Fruit fly (Drosophila melanogaster) whole organism, prepupa: ENCODE data around the gene TotM.

Experiments
- CG11902 ChIP-seq: fragments of 200-800 bp; sonication (Bioruptor generic); optimal IDR thresholded peaks from 3 replicates; lab custom pipeline; 2016; ENCODE audit warnings: missing biosample characterization, missing genetic modification characterization
- CG16779 ChIP-seq: fragments of 200-800 bp; sonication (Bioruptor generic); optimal IDR thresholded peaks from 3 replicates; lab custom pipeline; 2017; ENCODE audit warnings: missing biosample characterization, mild to moderate bottlenecking, missing genetic modification characterization
- CG32006 ChIP-seq: fragments of 200-800 bp; sonication (Bioruptor generic); optimal IDR thresholded peaks from 3 replicates; lab custom pipeline; 2017; ENCODE audit warnings: missing biosample characterization, mild to moderate bottlenecking, missing genetic modification characterization
- Sox102F ChIP-seq: fragments of 200-800 bp; sonication (Bioruptor generic); optimal IDR thresholded peaks from 2 replicates; lab custom pipeline; 2016; ENCODE audit warnings: missing biosample characterization, mild to moderate bottlenecking, missing genetic modification characterization
- cyc ChIP-seq: fragments of 200-800 bp; sonication (Bioruptor generic); optimal IDR thresholded peaks from 3 replicates; lab custom pipeline; 2016; ENCODE audit warnings: missing biosample characterization, missing genetic modification characterization
- fd85E ChIP-seq: fragments of 200-800 bp; sonication (Bioruptor generic); optimal IDR thresholded peaks from 3 replicates; lab custom pipeline; 2016; ENCODE audit warnings: missing biosample characterization, missing genetic modification characterization

dm6 chr2L:5362351-5362750 is 32.7 kb downstream of the TotM start:
- TF ChIP-seq fd85E (GFP tag; lab: Kevin White, UChicago) = no peak
- no peak for TF ChIP-seq CG11902 (GFP tag; lab: Kevin White, UChicago)
- no peak for TF ChIP-seq CG16779 (tag; lab: Kevin White, UChicago)
- no peak for TF ChIP-seq CG32006 (GFP tag; lab: Kevin White, UChicago)
- TF ChIP-seq Sox102F (GFP tag; lab: Kevin White, UChicago) = no peak
- no peak for TF ChIP-seq cyc (GFP tag; lab: Kevin White, UChicago)
